Worm (Caenorhabditis elegans): Measurements from ENCODE around the gene Y58A7A.1.

ce11 chrV:5098925-5099324 lies 29.6 kb upstream of the Y58A7A.1 start, which contains the start of gene unc-46:
- no peak for TF ChIP-seq ztf-4 (tag; optimal IDR thresholded peaks at IDR 0.05)
- no peak for TF ChIP-seq skn-1 (tag; optimal IDR thresholded peaks at IDR 0.05)
- no peak for TF ChIP-seq ceh-82 (tag; optimal IDR thresholded peaks at IDR 0.05)
- TF ChIP-seq mab-5 (tag; optimal IDR thresholded peaks at IDR 0.05): no peak
- TF ChIP-seq mdl-1 (tag; optimal IDR thresholded peaks at IDR 0.05): no peak
- no peak for TF ChIP-seq ZK546.5 (tag; optimal IDR thresholded peaks at IDR 0.05)
- no peak for TF ChIP-seq unc-62 (GFP tag; optimal IDR thresholded peaks at IDR 0.05)

Measured in whole organism, L2 larva.